Fruit fly (Drosophila melanogaster): Measurements from ENCODE around the gene CG6766.

DNA sequence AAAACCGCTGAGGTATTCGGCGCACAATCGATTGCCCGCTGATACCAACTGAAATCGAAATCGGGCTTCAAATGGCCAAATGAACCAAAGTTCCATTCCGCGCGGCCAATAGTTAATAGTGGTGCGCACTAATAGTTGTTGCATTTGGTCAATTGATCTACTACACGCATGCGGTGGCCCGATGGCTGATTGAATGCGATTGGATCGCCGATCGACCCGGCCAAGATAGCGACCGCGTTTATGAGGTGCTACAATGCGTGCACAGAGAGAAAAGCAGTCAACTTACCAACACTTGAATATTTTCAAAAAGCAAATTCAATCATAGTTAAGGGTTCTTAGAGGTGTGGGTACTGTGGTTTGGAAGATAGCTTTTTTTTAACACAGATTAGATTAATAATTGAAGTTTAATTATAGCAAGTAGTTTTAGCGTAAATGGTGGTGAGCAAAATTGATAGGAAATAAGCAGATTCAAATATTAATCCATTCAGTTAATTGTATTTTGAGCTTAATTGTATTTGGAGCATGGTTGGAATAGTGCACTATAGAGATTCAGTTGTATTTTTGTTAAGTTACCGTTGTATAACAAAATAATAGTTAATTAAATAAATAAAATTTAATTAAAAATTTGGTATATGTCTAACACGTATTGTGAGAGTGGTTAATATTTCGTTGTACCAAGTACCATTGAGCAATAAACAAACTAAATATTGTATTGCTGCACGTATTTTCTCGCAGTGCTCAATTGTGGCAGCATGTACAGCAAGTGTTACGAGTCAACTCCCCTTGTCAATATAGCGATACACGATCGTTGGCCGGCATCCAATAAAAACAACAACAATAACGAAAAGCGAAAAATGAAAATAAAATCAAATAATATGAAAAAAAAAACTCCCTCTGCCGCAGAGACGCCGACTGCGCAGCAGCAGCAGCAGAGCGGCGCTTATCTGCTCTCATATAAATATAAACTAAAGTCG lies 13.7 kb downstream of the CG6766 start:
- TF ChIP-seq Hr38 (GFP tag; optimal IDR thresholded peaks at IDR 0.05) (no peak), OdsH (GFP tag; optimal IDR thresholded peaks at IDR 0.05) (peak; percentile 72), fkh (GFP tag; optimal IDR thresholded peaks at IDR 0.05) (no peak), Ets96B (tag; optimal IDR thresholded peaks at IDR 0.05) (peak; percentile 77)
